Worm (Caenorhabditis elegans): ENCODE data around the gene srv-4.

The srv-4 gene

DNA sequence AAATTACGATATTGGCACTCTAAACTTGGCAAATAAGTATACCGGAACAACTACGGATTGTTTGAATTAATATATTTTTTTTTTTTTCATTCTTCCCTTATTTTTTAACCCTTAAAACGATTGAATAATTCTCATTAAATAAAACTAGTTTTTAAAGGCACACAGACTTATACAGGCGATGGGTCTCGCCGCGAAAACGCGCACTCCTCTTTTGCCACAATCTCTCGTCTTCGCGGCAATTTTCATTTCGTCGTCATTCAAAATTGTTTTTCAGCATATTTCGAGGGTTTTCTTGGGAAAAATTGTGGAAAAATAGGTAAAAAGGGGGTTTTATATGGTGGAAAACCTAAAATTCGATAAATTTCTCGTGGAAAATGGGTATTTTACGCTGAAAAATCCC lies 40.9 kb downstream of the srv-4 start (continued):
- no peak for TF ChIP-seq jun-1 (tag; optimal IDR thresholded peaks at IDR 0.05)
- TF ChIP-seq dsc-1 (tag; optimal IDR thresholded peaks at IDR 0.05), result peak; percentile 66
- TF ChIP-seq irx-1 (tag; optimal IDR thresholded peaks at IDR 0.05), result peak; percentile 36
- TF ChIP-seq ces-1 (GFP tag; optimal IDR thresholded peaks at IDR 0.05), result no peak
- TF ChIP-seq mab-9 (GFP tag; IDR thresholded peaks at IDR 0.05), result no peak
- TF ChIP-seq ceh-8 (GFP tag; optimal IDR thresholded peaks at IDR 0.05), result no peak
- TF ChIP-seq skn-1 (tag; optimal IDR thresholded peaks at IDR 0.05), result peak; percentile 56
- TF ChIP-seq ztf-4 (tag; optimal IDR thresholded peaks at IDR 0.05), result no peak
- TF ChIP-seq nhr-85 (tag), result no peak
- TF ChIP-seq pqm-1 (tag; optimal IDR thresholded peaks at IDR 0.05), result no peak
- peak; percentile 40 for TF ChIP-seq snpc-4 (tag; optimal IDR thresholded peaks at IDR 0.05)
- no peak for TF ChIP-seq pax-3 (tag; optimal IDR thresholded peaks at IDR 0.05)
- no peak for TF ChIP-seq ama-1 (optimal IDR thresholded peaks at IDR 0.05)
- no peak for TF ChIP-seq alr-1 (tag; optimal IDR thresholded peaks at IDR 0.05; ENCODE audit: borderline replicate concordance)
- no peak for TF ChIP-seq zag-1 (tag; optimal IDR thresholded peaks at IDR 0.05)
- TF ChIP-seq fkh-4 (tag; optimal IDR thresholded peaks at IDR 0.05; ENCODE audit: borderline replicate concordance), result no peak
- no peak for TF ChIP-seq vab-15 (tag; optimal IDR thresholded peaks at IDR 0.05)
- TF ChIP-seq tbx-2 (tag; optimal IDR thresholded peaks at IDR 0.05), result peak; percentile 59
- TF ChIP-seq ceh-88 (GFP tag; IDR thresholded peaks at IDR 0.05), result no peak
- TF ChIP-seq elt-2 (tag; optimal IDR thresholded peaks at IDR 0.05), result no peak
- TF ChIP-seq pag-3 (tag; optimal IDR thresholded peaks at IDR 0.05; ENCODE audit: borderline replicate concordance, insufficient read depth), result no peak
- TF ChIP-seq unc-86 (tag; optimal IDR thresholded peaks at IDR 0.05), result peak; percentile 39
- peak; percentile 53 for TF ChIP-seq xbp-1 (tag; optimal IDR thresholded peaks at IDR 0.05)
- no peak for TF ChIP-seq Y116A8C.19 (tag; optimal IDR thresholded peaks at IDR 0.05; ENCODE audit: borderline replicate concordance)
- TF ChIP-seq nhr-237 (tag; optimal IDR thresholded peaks at IDR 0.05), result no peak
- TF ChIP-seq hlh-4 (tag; optimal IDR thresholded peaks at IDR 0.05), result no peak
- peak; percentile 59 for TF ChIP-seq nhr-20 (tag; optimal IDR thresholded peaks at IDR 0.05)
- peak; percentile 48 for TF ChIP-seq lin-13 (GFP tag; optimal IDR thresholded peaks at IDR 0.05)
- TF ChIP-seq egl-13 (tag; optimal IDR thresholded peaks at IDR 0.05), result no peak
- peak; percentile 2 for TF ChIP-seq lin-39 (tag; optimal IDR thresholded peaks at IDR 0.05)
- TF ChIP-seq lir-3 (tag; optimal IDR thresholded peaks at IDR 0.05; ENCODE audit: poor library complexity), result no peak

DNA sequence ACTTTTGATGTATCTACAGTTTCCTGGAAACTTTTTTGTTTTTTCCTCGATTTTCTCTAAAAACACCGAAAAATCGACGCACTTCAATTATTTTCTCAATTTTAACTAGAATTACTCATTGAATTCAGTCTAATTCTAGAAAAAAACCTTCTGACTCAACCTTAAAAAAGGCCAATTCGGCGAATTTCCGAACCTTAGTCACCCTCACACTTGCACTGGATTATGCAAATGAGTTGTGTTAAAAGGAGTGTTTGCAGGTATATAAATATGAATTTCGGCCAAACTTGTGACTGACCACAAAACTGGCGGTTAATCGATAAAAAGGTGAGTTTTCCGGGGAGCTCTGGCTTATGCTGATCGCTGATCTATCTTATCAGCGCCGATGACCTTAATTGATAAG lies 41.7 kb downstream of the srv-4 start, which contains the start of gene ttr-20:
Gene ttr-20 (plus strand): TSS at position 301 of the 400 bp plus-strand sequence.
- TF ChIP-seq nhr-77 (tag; optimal IDR thresholded peaks at IDR 0.05), result no peak
- no peak for TF ChIP-seq lin-35 (GFP tag; optimal IDR thresholded peaks at IDR 0.05)
- peak; percentile 7 for TF ChIP-seq nhr-85 (tag)

DNA sequence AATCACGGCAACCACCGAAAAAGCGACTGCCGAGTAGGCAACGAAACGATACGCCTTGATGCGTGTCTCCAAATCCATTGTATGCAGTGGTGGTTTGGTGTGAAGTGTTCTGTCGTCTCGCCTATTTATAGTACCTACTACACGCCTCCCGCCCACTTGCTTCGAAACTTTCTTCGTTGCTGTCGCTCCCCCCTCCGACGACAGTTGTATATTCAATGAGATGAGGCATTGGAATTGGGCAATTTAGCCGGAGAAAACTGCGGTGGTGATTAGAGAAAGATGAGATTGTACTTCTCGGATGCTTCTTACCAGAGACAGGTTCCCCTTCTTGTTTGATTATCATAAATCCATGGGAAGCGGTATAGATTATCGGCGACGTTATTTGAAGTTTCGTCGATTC lies 43.7 kb downstream of the srv-4 start, which contains the start of gene col-34:
Gene col-34 (minus strand): TSS at position 101 of the 400 bp plus-strand sequence.
- no peak for TF ChIP-seq lin-13 (GFP tag; optimal IDR thresholded peaks at IDR 0.05)
- peak; percentile 15 for TF ChIP-seq blmp-1 (tag; optimal IDR thresholded peaks at IDR 0.05)

DNA sequence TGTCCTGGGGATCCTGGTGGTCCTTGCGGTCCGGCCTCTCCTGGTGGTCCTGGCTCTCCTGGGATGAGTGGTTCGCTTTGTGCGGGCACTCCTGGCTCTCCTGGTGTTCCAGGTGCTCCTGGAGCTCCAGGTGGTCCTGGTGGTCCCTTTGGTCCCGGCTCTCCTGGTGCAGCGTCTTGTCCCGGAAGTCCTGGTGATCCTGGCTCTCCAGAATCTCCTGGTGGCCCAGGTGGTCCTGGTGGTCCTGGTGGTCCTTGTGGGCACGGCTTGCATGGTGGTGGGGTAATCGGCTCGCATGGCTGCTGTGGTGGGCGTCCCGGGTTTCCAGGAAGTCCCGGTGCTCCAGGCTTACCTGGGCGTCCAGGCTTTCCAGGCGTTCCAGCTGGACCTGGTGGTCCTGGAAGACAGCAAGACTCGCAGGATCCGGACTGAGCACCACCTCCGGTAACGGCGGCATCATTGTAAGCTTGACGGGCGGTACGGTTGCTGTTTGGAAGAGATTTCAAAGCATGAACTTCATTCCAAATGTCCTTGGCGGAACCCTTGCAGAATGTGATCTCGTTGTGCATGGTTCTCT lies 44.3 kb downstream of the srv-4 start:
- no peak for TF ChIP-seq unc-30 (tag; optimal IDR thresholded peaks at IDR 0.05)
- no peak for TF ChIP-seq unc-62 (GFP tag; optimal IDR thresholded peaks at IDR 0.05)
- no peak for TF ChIP-seq efl-1 (optimal IDR thresholded peaks at IDR 0.05)
- TF ChIP-seq efl-1 (GFP tag; optimal IDR thresholded peaks at IDR 0.05 in 1 of 2), result peak in 1 of 2 experiments; percentile 78
- TF ChIP-seq hlh-17 (GFP tag; optimal IDR thresholded peaks at IDR 0.05; ENCODE audit: borderline replicate concordance), result no peak
- TF ChIP-seq zag-1 (tag; optimal IDR thresholded peaks at IDR 0.05), result no peak
- TF ChIP-seq fkh-4 (tag; optimal IDR thresholded peaks at IDR 0.05; ENCODE audit: borderline replicate concordance), result no peak
- peak; percentile 70 for TF ChIP-seq ceh-8 (GFP tag; optimal IDR thresholded peaks at IDR 0.05)
